Worm (Caenorhabditis elegans) whole organism, L3 larva: Measurements from ENCODE around the gene flp-2.

Experiments used
- ceh-16 ChIP-seq: sonication (generic microtip); optimal IDR thresholded peaks from 2 replicates; lab custom pipeline; 2017; ENCODE audit warnings: missing biosample characterization, missing genetic modification characterization
- lin-39 ChIP-seq: fragments of 150-350 bp; optimal IDR thresholded peaks from 2 replicates; lab custom pipeline; 2018; ENCODE audit warnings: missing biosample characterization, missing genetic modification reagents, missing genetic modification characterization
- nhr-237 ChIP-seq: fragments of 150-350 bp; optimal IDR thresholded peaks from 2 replicates; lab custom pipeline; 2014; ENCODE audit warnings: missing biosample characterization, missing genetic modification characterization
- nhr-25 ChIP-seq: sonication (generic microtip); optimal IDR thresholded peaks from 2 replicates; lab custom pipeline; 2017; ENCODE audit warnings: missing biosample characterization, missing genetic modification characterization
- pqm-1 ChIP-seq: fragments of 150-350 bp; optimal IDR thresholded peaks from 2 replicates; lab custom pipeline; 2017; ENCODE audit warnings: missing biosample characterization, missing genetic modification characterization, inconsistent platforms
- unc-62 ChIP-seq: fragments of 150-350 bp; sonication (generic microtip); optimal IDR thresholded peaks from 4 replicates; lab custom pipeline; 2014; ENCODE audit warnings: missing biosample characterization, missing genetic modification reagents, missing genetic modification characterization

DNA sequence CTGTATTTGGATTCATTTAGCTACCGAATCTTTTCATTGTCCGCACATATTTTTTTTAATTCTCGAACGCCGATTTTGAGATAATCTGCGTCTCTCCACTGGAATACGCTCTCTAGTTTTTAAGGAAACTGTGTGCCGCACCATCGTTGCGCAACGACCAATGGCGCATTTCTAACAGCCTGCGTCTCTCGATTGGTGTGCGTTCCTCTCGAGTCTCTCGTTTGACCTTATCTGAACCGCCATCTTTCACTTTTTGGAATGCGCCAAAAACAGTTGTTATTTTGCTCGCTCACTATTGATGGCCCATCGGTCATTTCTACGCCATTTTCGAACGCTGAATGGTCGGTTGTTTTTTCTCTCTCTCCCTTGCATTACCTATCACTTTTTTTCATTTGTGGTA, 11.8 kb downstream of the flp-2 start:
- no peak for TF ChIP-seq unc-62
- TF ChIP-seq ceh-16 = no peak
- TF ChIP-seq nhr-237 (tag; lab: Kevin White, UChicago) = no peak
- no peak for TF ChIP-seq lin-39 (tag; lab: Kevin White, UChicago)
- TF ChIP-seq nhr-25 = no peak
- no peak for TF ChIP-seq pqm-1 (tag; lab: Kevin White, UChicago)
